Worm (Caenorhabditis elegans) whole organism, mixed stage, embryonic: ENCODE data around the gene clec-60.

Experiments
- M03D4.4 ChIP-seq: sonication (generic microtip); optimal IDR thresholded peaks from 2 replicates; lab custom pipeline; 2017; ENCODE audit warnings: mild to moderate bottlenecking, missing genetic modification characterization, missing compliant biosample characterization
- bed-3 ChIP-seq: fragments of 200-800 bp; sonication (Bioruptor generic); optimal IDR thresholded peaks from 3 replicates; lab custom pipeline; 2018; ENCODE audit warnings: mild to moderate bottlenecking, missing genetic modification characterization, moderate library complexity, missing compliant biosample characterization
- blmp-1 ChIP-seq: fragments of 150-350 bp; optimal IDR thresholded peaks from 2 replicates; lab custom pipeline; 2014; ENCODE audit warnings: missing biosample characterization, missing genetic modification characterization
- ceh-39 ChIP-seq: fragments of 150-350 bp; optimal IDR thresholded peaks from 2 replicates; lab custom pipeline; 2014; ENCODE audit warnings: missing biosample characterization, missing genetic modification characterization
- ceh-43 ChIP-seq: fragments of 200-800 bp; sonication (Bioruptor generic); optimal IDR thresholded peaks from 2 replicates; lab custom pipeline; 2018; ENCODE audit warnings: mild to moderate bottlenecking, missing genetic modification characterization, moderate library complexity, missing compliant biosample characterization
- ceh-83 ChIP-seq: fragments of 200-800 bp; sonication (Bioruptor generic); optimal IDR thresholded peaks from 2 replicates; lab custom pipeline; 2018; ENCODE audit warnings: mild to moderate bottlenecking, missing genetic modification characterization, missing compliant biosample characterization
- ces-1 ChIP-seq: fragments of 150-350 bp; optimal IDR thresholded peaks from 2 replicates; lab custom pipeline; 2014; ENCODE audit warnings: missing biosample characterization, missing genetic modification reagents, missing genetic modification characterization
- cnd-1 ChIP-seq: fragments of 200-800 bp; sonication (Bioruptor generic); optimal IDR thresholded peaks from 2 replicates; lab custom pipeline; 2018; ENCODE audit warnings: mild to moderate bottlenecking, missing genetic modification characterization, missing compliant biosample characterization
- drap-1 ChIP-seq: fragments of 200-800 bp; sonication (Bioruptor generic); optimal IDR thresholded peaks from 3 replicates; lab custom pipeline; 2018; ENCODE audit warnings: mild to moderate bottlenecking, missing genetic modification characterization, missing compliant biosample characterization
- elt-1 ChIP-seq: sonication (generic microtip); optimal IDR thresholded peaks from 2 replicates; lab custom pipeline; 2017; ENCODE audit warnings: missing genetic modification characterization, mild to moderate bottlenecking, missing compliant biosample characterization, antibody characterized with exemption, moderate library complexity, borderline replicate concordance; ENCODE audit not compliant: insufficient read depth
- flh-1 ChIP-seq: fragments of 200-800 bp; sonication (Bioruptor generic); optimal IDR thresholded peaks from 2 replicates; lab custom pipeline; 2018; ENCODE audit warnings: mild to moderate bottlenecking, missing genetic modification characterization, moderate library complexity, missing compliant biosample characterization
- hlh-1 ChIP-seq: fragments of 150-350 bp; optimal IDR thresholded peaks from 2 replicates; lab custom pipeline; 2014; ENCODE audit warnings: missing biosample characterization, missing genetic modification reagents, missing genetic modification characterization
- lin-13 ChIP-seq: fragments of 150-350 bp; optimal IDR thresholded peaks from 2 replicates; lab custom pipeline; 2014; ENCODE audit warnings: missing biosample characterization, missing genetic modification characterization
- lsy-2 ChIP-seq: fragments of 150-350 bp; optimal IDR thresholded peaks from 2 replicates; lab custom pipeline; 2014; ENCODE audit warnings: missing biosample characterization, missing genetic modification characterization
- mab-5 ChIP-seq: fragments of 150-350 bp; optimal IDR thresholded peaks from 2 replicates; lab custom pipeline; 2014; ENCODE audit warnings: missing biosample characterization, missing genetic modification characterization
- mep-1 ChIP-seq: fragments of 150-350 bp; optimal IDR thresholded peaks from 2 replicates; lab custom pipeline; 2017; ENCODE audit warnings: missing biosample characterization, missing genetic modification reagents, missing genetic modification characterization, inconsistent platforms
- mls-2 ChIP-seq: sonication (generic microtip); optimal IDR thresholded peaks from 2 replicates; lab custom pipeline; 2016; ENCODE audit warnings: mild to moderate bottlenecking, missing genetic modification characterization, moderate library complexity, missing compliant biosample characterization
- nhr-12 ChIP-seq: fragments of 150-350 bp; optimal IDR thresholded peaks from 2 replicates; lab custom pipeline; 2014; ENCODE audit warnings: missing biosample characterization, missing genetic modification characterization
- nhr-2 ChIP-seq: fragments of 150-350 bp; optimal IDR thresholded peaks from 2 replicates; lab custom pipeline; 2014; ENCODE audit warnings: missing biosample characterization, missing genetic modification characterization
- nhr-237 ChIP-seq: fragments of 150-350 bp; optimal IDR thresholded peaks from 2 replicates; lab custom pipeline; 2014; ENCODE audit warnings: missing biosample characterization, missing genetic modification characterization
- nhr-28 ChIP-seq: fragments of 150-350 bp; optimal IDR thresholded peaks from 2 replicates; lab custom pipeline; 2014; ENCODE audit warnings: missing biosample characterization, missing genetic modification characterization
- nhr-76 ChIP-seq: sonication (generic microtip); optimal IDR thresholded peaks from 2 replicates; lab custom pipeline; 2017; ENCODE audit warnings: missing biosample characterization, missing genetic modification characterization
- pha-4 ChIP-seq: fragments of 150-350 bp; optimal IDR thresholded peaks from 2 replicates; lab custom pipeline; 2018; ENCODE audit warnings: missing biosample characterization, missing genetic modification reagents, missing genetic modification characterization
- sem-2 ChIP-seq: fragments of 200-800 bp; sonication (Bioruptor generic); optimal IDR thresholded peaks from 2 replicates; lab custom pipeline; 2018; ENCODE audit warnings: mild to moderate bottlenecking, missing genetic modification characterization, missing compliant biosample characterization
- snpc-4 ChIP-seq: fragments of 150-350 bp; optimal IDR thresholded peaks from 2 replicates; lab custom pipeline; 2014; ENCODE audit warnings: missing biosample characterization, missing genetic modification characterization
- sptf-1 ChIP-seq: sonication (generic microtip); optimal IDR thresholded peaks from 2 replicates; lab custom pipeline; 2017; ENCODE audit warnings: mild to moderate bottlenecking, missing genetic modification characterization, moderate library complexity, missing compliant biosample characterization
- tbx-8 ChIP-seq: fragments of 200-800 bp; sonication (Bioruptor generic); optimal IDR thresholded peaks from 2 replicates; lab custom pipeline; 2018; ENCODE audit warnings: mild to moderate bottlenecking, missing genetic modification characterization, moderate library complexity, missing compliant biosample characterization
- unc-39 ChIP-seq: fragments of 150-350 bp; optimal IDR thresholded peaks from 2 replicates; lab custom pipeline; 2014; ENCODE audit warnings: missing biosample characterization, missing genetic modification characterization
- unc-62 ChIP-seq: fragments of 150-350 bp; optimal IDR thresholded peaks from 2 replicates; lab custom pipeline; 2014; ENCODE audit warnings: missing biosample characterization, missing genetic modification reagents, missing genetic modification characterization
- zip-8 ChIP-seq: fragments of 150-350 bp; optimal IDR thresholded peaks from 2 replicates; lab custom pipeline; 2014; ENCODE audit warnings: missing biosample characterization, missing genetic modification characterization
- ztf-11 ChIP-seq: fragments of 150-350 bp; optimal IDR thresholded peaks from 2 replicates; lab custom pipeline; 2014; ENCODE audit warnings: missing biosample characterization, missing genetic modification characterization

clec-60 gene

DNA sequence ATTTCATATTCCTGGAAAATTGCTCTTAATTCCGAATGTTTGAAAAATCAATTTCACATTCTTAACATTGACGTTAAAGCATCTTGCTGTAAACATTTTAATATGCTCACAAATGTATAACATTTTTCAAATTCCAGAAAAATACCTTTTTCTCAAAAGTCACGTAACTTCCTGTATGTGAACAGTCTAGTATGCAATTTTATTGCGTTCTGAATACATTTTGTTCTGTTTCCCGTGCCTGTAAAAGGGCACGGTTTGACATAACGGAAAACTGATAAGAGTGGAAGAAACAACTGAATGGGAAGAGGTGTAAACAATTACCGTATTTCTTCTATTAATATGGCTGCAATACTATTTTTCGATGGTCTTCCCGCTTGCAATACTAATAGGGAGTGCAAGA is 1.2 kb upstream of the clec-60 start:
- TF ChIP-seq nhr-237 (tag; lab: Kevin White, UChicago) (no peak), ceh-43 (no peak), unc-39 (no peak), mls-2 (tag; lab: Kevin White, UChicago) (no peak), bed-3 (GFP tag; lab: Kevin White, UChicago) (no peak), snpc-4 (no peak), zip-8 (tag; lab: Kevin White, UChicago) (no peak)

- TF ChIP-seq cnd-1 (tag; lab: Kevin White, UChicago) (no peak), hlh-1 (tag; lab: Kevin White, UChicago) (no peak), ztf-11 (tag; lab: Kevin White, UChicago) (no peak), nhr-76 (tag; lab: Kevin White, UChicago) (no peak), M03D4.4 (tag; lab: Kevin White, UChicago) (no peak), lin-13 (no peak), lsy-2 (no peak), bed-3 (GFP tag; lab: Kevin White, UChicago) (no peak), mls-2 (tag; lab: Kevin White, UChicago) (no peak), nhr-2 (no peak), mab-5 (tag; lab: Kevin White, UChicago) (no peak), ces-1 (GFP tag; lab: Kevin White, UChicago) (no peak), snpc-4 (no peak), blmp-1 (tag; lab: Kevin White, UChicago) (no peak)
These were observed 1.6 kb downstream of the clec-60 start for ce11 chrII:10480043-10480442.

DNA sequence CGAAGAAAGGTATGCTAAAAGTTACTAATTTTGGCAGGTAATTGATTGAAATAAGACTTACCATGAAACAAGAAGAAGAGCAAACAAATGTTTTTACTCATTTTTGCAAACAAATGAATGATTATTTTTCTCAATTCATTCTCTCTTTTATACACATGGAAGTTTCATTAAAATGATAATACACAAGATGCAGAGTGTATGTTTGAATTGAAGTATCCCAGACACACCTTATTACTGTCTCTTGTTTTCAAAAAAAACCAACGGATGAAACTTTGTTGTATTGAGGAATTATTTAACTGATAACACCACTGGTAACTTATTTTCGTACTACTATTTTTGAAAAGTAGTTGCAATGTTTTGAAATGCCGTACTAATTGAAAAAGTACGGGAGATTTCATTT is 2.3 kb downstream of the clec-60 start, which contains the start of gene clec-59:
TSS of gene clec-59 (minus strand) at position 101 of the 400 bp plus-strand sequence.
- TF ChIP-seq nhr-237 (tag; lab: Kevin White, UChicago) (no peak), ztf-11 (tag; lab: Kevin White, UChicago) (no peak), drap-1 (GFP tag; lab: Kevin White, UChicago) (no peak)

DNA sequence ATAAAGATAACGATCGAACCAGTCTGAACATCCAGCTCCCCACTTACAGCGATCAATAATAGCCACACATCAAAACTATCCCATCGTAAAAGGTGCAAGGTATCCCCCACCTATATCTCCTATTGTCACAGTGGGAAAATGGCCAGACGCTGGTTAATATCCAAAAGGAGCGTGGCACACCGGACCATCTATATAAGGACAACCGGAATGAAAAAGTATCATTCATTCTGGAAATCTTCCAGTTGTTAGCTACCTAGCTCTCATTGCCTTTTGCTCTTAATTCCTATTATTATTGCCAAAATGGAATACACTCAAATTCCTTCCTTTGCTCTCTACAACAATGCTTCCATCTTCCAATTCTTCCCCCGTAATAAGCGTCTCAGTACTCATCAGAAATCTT is 4.7 kb downstream of the clec-60 start, which contains the start of gene ZK666.4:
TSS of gene ZK666.4 (plus strand) at position 301 of the 400 bp plus-strand sequence.
- no peak for TF ChIP-seq tbx-8 (GFP tag; lab: Kevin White, UChicago)
- no peak for TF ChIP-seq cnd-1 (tag; lab: Kevin White, UChicago)
- no peak for TF ChIP-seq ceh-43
- no peak for TF ChIP-seq ceh-83 (GFP tag; lab: Kevin White, UChicago)
- TF ChIP-seq zip-8 (tag; lab: Kevin White, UChicago) = no peak
- TF ChIP-seq elt-1 (tag; lab: Kevin White, UChicago) = no peak
- no peak for TF ChIP-seq M03D4.4 (tag; lab: Kevin White, UChicago)
- no peak for TF ChIP-seq nhr-12 (tag; lab: Kevin White, UChicago)
- no peak for TF ChIP-seq bed-3 (GFP tag; lab: Kevin White, UChicago)
- no peak for TF ChIP-seq mls-2 (tag; lab: Kevin White, UChicago)
- TF ChIP-seq nhr-28 (tag; lab: Kevin White, UChicago) = no peak
- TF ChIP-seq unc-39 = no peak
- TF ChIP-seq flh-1 (GFP tag; lab: Kevin White, UChicago) = no peak
- no peak for TF ChIP-seq unc-62 (GFP tag; lab: Kevin White, UChicago)
- TF ChIP-seq nhr-2 = no peak
- TF ChIP-seq ceh-39 = no peak
- TF ChIP-seq sem-2 = no peak
- TF ChIP-seq mep-1 (tag; lab: Kevin White, UChicago) = no peak
- TF ChIP-seq drap-1 (GFP tag; lab: Kevin White, UChicago) = no peak
- TF ChIP-seq hlh-1 (tag; lab: Kevin White, UChicago) = no peak
- TF ChIP-seq, all 35 proteins: peak for 0

ce11 chrII:10476039-10476438 is 5.6 kb downstream of the clec-60 start, which contains the start of gene clec-58:
clec-58 (minus strand) TSS chrII:10476139.
- no peak for TF ChIP-seq hlh-1 (tag; lab: Kevin White, UChicago)
- TF ChIP-seq pha-4 (tag; lab: Kevin White, UChicago) = no peak
- no peak for TF ChIP-seq lin-13
- TF ChIP-seq snpc-4 = no peak
- TF ChIP-seq mab-5 (tag; lab: Kevin White, UChicago) = no peak
- no peak for TF ChIP-seq lsy-2
- TF ChIP-seq unc-39 = no peak
- TF ChIP-seq flh-1 (GFP tag; lab: Kevin White, UChicago) = no peak
- no peak for TF ChIP-seq unc-62 (GFP tag; lab: Kevin White, UChicago)
- TF ChIP-seq sptf-1 = no peak
- no peak for TF ChIP-seq zip-8 (tag; lab: Kevin White, UChicago)
- no peak for TF ChIP-seq ztf-11 (tag; lab: Kevin White, UChicago)
- TF ChIP-seq ceh-43 = no peak
- TF ChIP-seq mep-1 (tag; lab: Kevin White, UChicago) = no peak
- TF ChIP-seq elt-1 (tag; lab: Kevin White, UChicago) = no peak
